Fruit fly (Drosophila melanogaster): ENCODE results near the gene Ir75c.

The Ir75c gene

DNA sequence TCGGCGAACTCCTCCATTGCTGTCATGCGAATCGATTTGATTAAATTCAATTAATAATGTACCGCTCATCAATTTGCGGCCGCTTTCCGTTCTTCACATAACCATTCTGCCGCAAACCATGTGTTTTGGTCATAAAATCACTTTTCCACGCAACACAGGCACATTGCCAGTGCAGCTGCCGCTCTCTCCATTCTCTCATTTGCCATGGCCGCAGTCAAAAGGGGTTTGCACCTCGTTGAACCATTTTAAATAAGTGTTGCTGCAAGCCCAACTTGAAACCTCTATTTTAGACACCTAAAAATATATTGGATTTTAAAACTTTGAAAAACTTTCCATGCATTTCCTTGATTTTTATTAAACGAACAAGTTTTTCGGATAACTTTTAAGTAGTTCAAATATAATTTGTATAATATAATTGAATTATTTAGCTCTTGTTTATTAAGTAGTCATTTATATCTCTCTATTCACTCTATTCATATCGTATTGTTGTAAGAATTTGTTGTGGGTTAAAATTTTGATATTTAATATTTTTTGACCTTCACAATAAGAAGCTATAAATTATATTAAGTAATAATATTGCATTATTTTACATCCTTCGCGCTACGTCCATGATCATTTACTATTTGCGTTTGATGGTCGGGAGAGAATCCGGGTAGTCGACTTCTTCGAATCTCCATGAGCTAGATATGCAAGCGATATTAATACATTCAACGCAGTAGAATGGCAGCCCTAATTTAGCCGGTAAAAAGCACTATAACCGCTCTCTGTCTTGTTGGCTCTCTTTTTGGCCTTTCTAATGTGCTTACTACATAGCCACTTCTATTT lies 34.2 kb upstream of the Ir75c start, which contains the start of gene CG5535 (continued):
- TF ChIP-seq aop (GFP tag; IDR thresholded peaks at IDR 0.05) (peak; percentile 68; the same call in 1 of the 2 replicates), maf-S (GFP tag; optimal IDR thresholded peaks at IDR 0.05) (peak; percentile 42), mirr (GFP tag; optimal IDR thresholded peaks at IDR 0.05) (peak; percentile 36), NC2α (GFP tag; optimal IDR thresholded peaks at IDR 0.05) (no peak), CG6854 (GFP tag; optimal IDR thresholded peaks at IDR 0.05) (peak; percentile 63), jumu (GFP tag; optimal IDR thresholded peaks at IDR 0.05) (peak; percentile 51), CG16779 (GFP tag; IDR thresholded peaks at IDR 0.05) (peak; percentile 84), CG4730 (GFP tag; IDR thresholded peaks at IDR 0.05) (peak; percentile 44), Hand (GFP tag; optimal IDR thresholded peaks at IDR 0.05) (peak; percentile 75), Ets97D (GFP tag; optimal IDR thresholded peaks at IDR 0.05) (no peak), bsh (GFP tag; optimal IDR thresholded peaks at IDR 0.05) (peak; percentile 68 to 81), schlank (tag; optimal IDR thresholded peaks at IDR 0.05) (peak; percentile 65), Trl (optimal IDR thresholded peaks at IDR 0.05) (peak; percentile 42 to 60), Trl (GFP tag; optimal IDR thresholded peaks at IDR 0.05) (peak; percentile 69), GATAe (GFP tag; conservative IDR thresholded peaks at IDR 0.05) (no peak; the same call in 1 of the 2 replicates), CG13624 (GFP tag; optimal IDR thresholded peaks at IDR 0.05) (peak; percentile 30), Spps (tag; optimal IDR thresholded peaks at IDR 0.05) (peak; percentile 26), CG15479 (GFP tag; optimal IDR thresholded peaks at IDR 0.05) (no peak), toy (GFP tag; IDR thresholded peaks at IDR 0.05) (no peak; the same call in 1 of the 2 replicates), CG3847 (GFP tag; IDR thresholded peaks at IDR 0.05) (peak; percentile 51), grn (GFP tag; optimal IDR thresholded peaks at IDR 0.05) (no peak), ase (GFP tag; IDR thresholded peaks at IDR 0.05) (peak; percentile 53; the same call in 2 of the 3 replicates), CG10321 (GFP tag; IDR thresholded peaks at IDR 0.05) (no peak), Gug (GFP tag; IDR thresholded peaks at IDR 0.05) (peak; percentile 82), pnt (GFP tag; optimal IDR thresholded peaks at IDR 0.05) (peak; percentile 42), CG10543 (GFP tag; optimal IDR thresholded peaks at IDR 0.05) (peak; percentile 60), CG6813 (GFP tag; optimal IDR thresholded peaks at IDR 0.05) (peak; percentile 71), az2 (GFP tag; optimal IDR thresholded peaks at IDR 0.05) (peak; percentile 83), Mrtf (GFP tag; IDR thresholded peaks at IDR 0.05) (peak; percentile 55; the same call in 2 of the 3 replicates), CG34224 (GFP tag; IDR thresholded peaks at IDR 0.05; ENCODE audit: partially characterized antibody) (0 out of 3 replicates have a peak, but pooled peaks have one; percentile 14), Ptx1 (GFP tag; IDR thresholded peaks at IDR 0.05) (peak; percentile 60), Eip74EF (GFP tag; optimal IDR thresholded peaks at IDR 0.05) (peak in 1 of 2 experiments; percentile 82), gt (GFP tag; IDR thresholded peaks at IDR 0.05) (no peak; the same call in 1 of the 2 replicates), rib (GFP tag; IDR thresholded peaks at IDR 0.05) (peak; percentile 38), peb (GFP tag; IDR thresholded peaks at IDR 0.05) (0 out of 2 replicates have a peak, but pooled peaks have one; percentile 39), CG8765 (GFP tag; IDR thresholded peaks at IDR 0.05) (0 out of 2 replicates have a peak, but pooled peaks have one; percentile 17), onecut (GFP tag; IDR thresholded peaks at IDR 0.05) (peak; percentile 67), kay (GFP tag; optimal IDR thresholded peaks at IDR 0.05) (peak; percentile 37), CG12942 (GFP tag; optimal IDR thresholded peaks at IDR 0.05) (peak; percentile 37), CG18262 (tag; optimal IDR thresholded peaks at IDR 0.05) (peak; percentile 96), CG33557 (GFP tag; optimal IDR thresholded peaks at IDR 0.05) (peak; percentile 79), odd (GFP tag; optimal IDR thresholded peaks at IDR 0.05) (peak; percentile 85), vfl (GFP tag; optimal IDR thresholded peaks at IDR 0.05) (no peak), CG10431 (GFP tag; optimal IDR thresholded peaks at IDR 0.05) (peak; percentile 59), CG7271 (tag; optimal IDR thresholded peaks at IDR 0.05) (no peak), CG17361 (GFP tag; IDR thresholded peaks at IDR 0.05) (peak; percentile 99), HHEX (GFP tag; optimal IDR thresholded peaks at IDR 0.05) (peak; percentile 66), sob (GFP tag; IDR thresholded peaks at IDR 0.05) (peak; percentile 77), vvl (GFP tag; IDR thresholded peaks at IDR 0.05) (peak; percentile 80)

Measured in whole organism, embryonic.